Fruit fly (Drosophila melanogaster) whole organism, embryonic: ENCODE results near the gene CG31832.

ENCODE experiments used
- Bdp1 ChIP-seq: fragments of 200-800 bp; sonication (Bioruptor generic); optimal IDR thresholded peaks from 3 replicates; lab custom pipeline; 2016; ENCODE audit warnings: missing biosample characterization, missing genetic modification characterization
- Bgb ChIP-seq: fragments of 200-800 bp; sonication (Bioruptor generic); IDR thresholded peaks from 2 replicates; pipeline ENCODE4 v1.3.6; 2022; ENCODE audit warnings: missing biosample characterization, missing genetic modification characterization; ENCODE audit not compliant: partially characterized antibody
- CG10654 ChIP-seq: fragments of 200-800 bp; sonication (Bioruptor generic); optimal IDR thresholded peaks from 2 replicates; lab custom pipeline; 2016; ENCODE audit warnings: missing biosample characterization, missing genetic modification characterization
- CG11247 ChIP-seq: fragments of 200-800 bp; sonication (Bioruptor generic); IDR thresholded peaks from 2 replicates; pipeline ENCODE4 v1.3.6; 2022; ENCODE audit warnings: missing biosample characterization, missing genetic modification characterization
- CG12659 ChIP-seq: fragments of 200-800 bp; sonication (Bioruptor generic); optimal IDR thresholded peaks from 3 replicates; lab custom pipeline; 2017; ENCODE audit warnings: mild to moderate bottlenecking, missing biosample characterization, missing genetic modification reagents, missing genetic modification characterization
- CG15073 ChIP-seq: fragments of 200-800 bp; sonication (Bioruptor generic); optimal IDR thresholded peaks from 2 replicates; lab custom pipeline; 2016; ENCODE audit warnings: missing biosample characterization, missing genetic modification characterization
- CG15479 ChIP-seq: fragments of 200-800 bp; sonication (Bioruptor generic); optimal IDR thresholded peaks from 3 replicates; lab custom pipeline; 2019; ENCODE audit warnings: missing biosample characterization, mild to moderate bottlenecking, missing genetic modification characterization, moderate library complexity
- CG17912 ChIP-seq: fragments of 200-800 bp; sonication (Bioruptor generic); optimal IDR thresholded peaks from 2 replicates; lab custom pipeline; 2018; ENCODE audit warnings: missing biosample characterization, mild to moderate bottlenecking, missing genetic modification characterization
- CG30020 ChIP-seq: fragments of 200-800 bp; optimal IDR thresholded peaks from 2 replicates; lab custom pipeline; 2019; ENCODE audit warnings: missing biosample characterization, mild to moderate bottlenecking, missing genetic modification characterization, moderate library complexity
- CG30403 ChIP-seq: fragments of 200-800 bp; sonication (Bioruptor generic); optimal IDR thresholded peaks from 3 replicates; lab custom pipeline; 2016; ENCODE audit warnings: missing biosample characterization, missing genetic modification characterization
- CG33213 ChIP-seq: fragments of 200-800 bp; sonication (Bioruptor generic); optimal IDR thresholded peaks from 3 replicates; lab custom pipeline; 2016; ENCODE audit warnings: missing biosample characterization, missing genetic modification characterization
- CG4282 ChIP-seq: fragments of 200-800 bp; sonication (Bioruptor generic); optimal IDR thresholded peaks from 2 replicates; lab custom pipeline; 2016; ENCODE audit warnings: missing biosample characterization, missing genetic modification characterization
- CG4854 ChIP-seq: fragments of 200-800 bp; sonication (Bioruptor generic); optimal IDR thresholded peaks from 2 replicates; lab custom pipeline; 2016; ENCODE audit warnings: missing biosample characterization, missing genetic modification characterization, inconsistent platforms
- CG8359 ChIP-seq: fragments of 200-800 bp; sonication (Bioruptor generic); optimal IDR thresholded peaks from 2 replicates; lab custom pipeline; 2017; ENCODE audit warnings: missing biosample characterization, mild to moderate bottlenecking, missing genetic modification characterization, borderline replicate concordance
- CG8388 ChIP-seq: fragments of 200-800 bp; sonication (Bioruptor generic); optimal IDR thresholded peaks from 2 replicates; lab custom pipeline; 2019; ENCODE audit warnings: missing biosample characterization, mild to moderate bottlenecking, missing genetic modification characterization, moderate library complexity
- CG8765 ChIP-seq: fragments of 200-800 bp; sonication (Bioruptor generic); IDR thresholded peaks from 2 replicates; pipeline ENCODE4 v1.3.6; 2022; ENCODE audit warnings: missing biosample characterization, missing genetic modification characterization
- Deaf1 ChIP-seq: fragments of 200-800 bp; optimal IDR thresholded peaks from 3 replicates; lab custom pipeline; 2019; ENCODE audit warnings: missing biosample characterization, mild to moderate bottlenecking, missing genetic modification characterization, moderate library complexity
- Dref ChIP-seq: fragments of 200-800 bp; sonication (Bioruptor generic); IDR thresholded peaks from 2 replicates; pipeline ENCODE4 v1.3.6; 2022; ENCODE audit warnings: missing biosample characterization, missing genetic modification characterization
- Eip74EF ChIP-seq, 2 experiments: fragments of 200-800 bp in 1 of 2; fragments of >200 bp in 1 of 2; sonication (Bioruptor generic) in 1 of 2; optimal IDR thresholded peaks; 2 replicates each; lab custom pipeline; 2017 to 2019; ENCODE audit warnings: missing biosample characterization in 2 of 2, missing genetic modification characterization in 2 of 2, mild to moderate bottlenecking in 1 of 2, moderate library complexity in 1 of 2
- Gug ChIP-seq: fragments of 200-800 bp; sonication (Bioruptor generic); IDR thresholded peaks from 4 replicates; pipeline ENCODE4 v1.3.6; 2022; ENCODE audit warnings: missing biosample characterization, missing genetic modification characterization
- HLH54F ChIP-seq: fragments of 200-800 bp; sonication (Bioruptor generic); optimal IDR thresholded peaks from 3 replicates; lab custom pipeline; 2016; ENCODE audit warnings: missing biosample characterization, missing genetic modification characterization
- NC2β ChIP-seq: fragments of 200-800 bp; sonication (Bioruptor generic); optimal IDR thresholded peaks from 2 replicates; lab custom pipeline; 2016; ENCODE audit warnings: missing biosample characterization, missing genetic modification characterization
- Nf-YA ChIP-seq: fragments of 200-800 bp; sonication (Bioruptor generic); IDR thresholded peaks from 2 replicates; pipeline ENCODE4 v1.3.6; 2022; ENCODE audit warnings: missing biosample characterization, missing genetic modification characterization
- Pdp1 ChIP-seq, 2 experiments: fragments of 200-800 bp; sonication (Bioruptor generic); optimal IDR thresholded peaks; 3 replicates each; lab custom pipeline; 2016; ENCODE audit warnings: missing biosample characterization in 2 of 2, missing genetic modification characterization in 2 of 2, mild to moderate bottlenecking in 1 of 2, moderate library complexity in 1 of 2
- Scr ChIP-seq: fragments of 200-800 bp; sonication (Bioruptor generic); IDR thresholded peaks from 2 replicates; pipeline ENCODE4 v1.3.6; 2022; ENCODE audit warnings: missing biosample characterization, missing genetic modification characterization; ENCODE audit not compliant: partially characterized antibody
- Sox100B ChIP-seq: fragments of 200-800 bp; sonication (Bioruptor generic); optimal IDR thresholded peaks from 3 replicates; lab custom pipeline; 2018; ENCODE audit warnings: missing biosample characterization, mild to moderate bottlenecking, missing genetic modification characterization
- Ssrp ChIP-seq: fragments of 200-800 bp; sonication (Bioruptor generic); optimal IDR thresholded peaks from 2 replicates; lab custom pipeline; 2018; ENCODE audit warnings: missing biosample characterization, mild to moderate bottlenecking, missing genetic modification characterization, moderate library complexity
- Taf1 ChIP-seq: fragments of 200-800 bp; sonication (Bioruptor generic); IDR thresholded peaks from 2 replicates; pipeline ENCODE4 v1.3.6; 2022; ENCODE audit warnings: missing biosample characterization, missing genetic modification characterization
- ase ChIP-seq: fragments of 200-800 bp; sonication (Bioruptor generic); IDR thresholded peaks from 3 replicates; pipeline ENCODE4 v1.3.6; 2022; ENCODE audit warnings: missing biosample characterization, missing genetic modification characterization
- bcd ChIP-seq: fragments of 200-800 bp; sonication (Bioruptor generic); optimal IDR thresholded peaks from 2 replicates; lab custom pipeline; 2017; ENCODE audit warnings: missing biosample characterization, mild to moderate bottlenecking, missing genetic modification characterization
- br ChIP-seq: fragments of >200 bp; optimal IDR thresholded peaks from 2 replicates; lab custom pipeline; 2017
- crp ChIP-seq, 2 experiments: fragments of 200-800 bp; sonication (Bioruptor generic); optimal IDR thresholded peaks; 2 replicates in 1 of 2; 3 replicates in 1 of 2; lab custom pipeline; 2017; ENCODE audit warnings: missing biosample characterization in 2 of 2, missing genetic modification characterization in 2 of 2, mild to moderate bottlenecking in 1 of 2, moderate library complexity in 1 of 2
- danr ChIP-seq: fragments of 200-800 bp; sonication (Bioruptor generic); IDR thresholded peaks from 2 replicates; pipeline ENCODE4 v1.3.6; 2022; ENCODE audit warnings: missing biosample characterization, missing genetic modification characterization
- dati ChIP-seq: fragments of 200-800 bp; sonication (Bioruptor generic); IDR thresholded peaks from 2 replicates; pipeline ENCODE4 v1.3.6; 2022; ENCODE audit warnings: missing biosample characterization, missing genetic modification characterization
- eve ChIP-seq, 2 experiments: fragments of >200 bp; optimal IDR thresholded peaks; 2 replicates each; lab custom pipeline; 2017; ENCODE audit warnings: missing biosample characterization in 2 of 2, missing genetic modification characterization in 2 of 2
- gem ChIP-seq: fragments of 200-800 bp; sonication (Bioruptor generic); optimal IDR thresholded peaks from 2 replicates; lab custom pipeline; 2019; ENCODE audit warnings: missing biosample characterization, mild to moderate bottlenecking, missing genetic modification characterization, moderate library complexity
- hbn ChIP-seq: fragments of 200-800 bp; sonication (Bioruptor generic); IDR thresholded peaks from 2 replicates; pipeline ENCODE4 v1.3.6; 2022; ENCODE audit warnings: missing biosample characterization, missing genetic modification characterization; ENCODE audit not compliant: partially characterized antibody
- hkb ChIP-seq, 2 experiments: fragments of 200-800 bp in 1 of 2; fragments of >200 bp in 1 of 2; sonication (Bioruptor generic) in 1 of 2; IDR thresholded peaks in 1 of 2; optimal IDR thresholded peaks in 1 of 2; 2 replicates each; pipeline versions ENCODE4 v1.3.6 to Lab custom; 2017 to 2022; ENCODE audit warnings: missing biosample characterization in 1 of 2, missing genetic modification characterization in 1 of 2
- jing ChIP-seq: fragments of 200-800 bp; sonication (Bioruptor generic); optimal IDR thresholded peaks from 2 replicates; lab custom pipeline; 2018; ENCODE audit warnings: missing biosample characterization, mild to moderate bottlenecking, missing genetic modification characterization
- mam ChIP-seq: fragments of 200-800 bp; sonication (Bioruptor generic); optimal IDR thresholded peaks from 3 replicates; lab custom pipeline; 2016; ENCODE audit warnings: missing biosample characterization, missing genetic modification characterization
- nmo ChIP-seq: fragments of 200-800 bp; sonication (Bioruptor generic); optimal IDR thresholded peaks from 2 replicates; lab custom pipeline; 2018; ENCODE audit warnings: missing biosample characterization, mild to moderate bottlenecking, missing genetic modification characterization, moderate library complexity
- nom ChIP-seq: fragments of 200-800 bp; sonication (Bioruptor generic); optimal IDR thresholded peaks from 2 replicates; lab custom pipeline; 2017; ENCODE audit warnings: missing biosample characterization, missing genetic modification characterization, mild to moderate bottlenecking, moderate library complexity, missing genetic modification reagents
- scrt ChIP-seq: fragments of 200-800 bp; sonication (Bioruptor generic); optimal IDR thresholded peaks from 2 replicates; lab custom pipeline; 2018; ENCODE audit warnings: missing biosample characterization, mild to moderate bottlenecking, missing genetic modification characterization, moderate library complexity
- shn ChIP-seq: fragments of 200-800 bp; sonication (Bioruptor generic); optimal IDR thresholded peaks from 3 replicates; lab custom pipeline; 2016; ENCODE audit warnings: missing biosample characterization, missing genetic modification characterization
- sim ChIP-seq: fragments of 200-800 bp; sonication (Bioruptor generic); IDR thresholded peaks from 2 replicates; pipeline ENCODE4 v1.3.6; 2022; ENCODE audit warnings: missing biosample characterization, missing genetic modification characterization
- tap ChIP-seq: fragments of 200-800 bp; optimal IDR thresholded peaks from 3 replicates; lab custom pipeline; 2019; ENCODE audit warnings: missing biosample characterization, mild to moderate bottlenecking, missing genetic modification characterization, moderate library complexity
- tgo ChIP-seq: fragments of 200-800 bp; sonication (Bioruptor generic); IDR thresholded peaks from 3 replicates; pipeline ENCODE4 v1.3.6; 2022; ENCODE audit warnings: missing biosample characterization, missing genetic modification characterization
- tup ChIP-seq: fragments of 200-800 bp; sonication (Bioruptor generic); optimal IDR thresholded peaks from 2 replicates; lab custom pipeline; 2016; ENCODE audit warnings: missing biosample characterization, mild to moderate bottlenecking, missing genetic modification characterization, moderate library complexity
- vfl ChIP-seq: fragments of 200-800 bp; sonication (Bioruptor generic); optimal IDR thresholded peaks from 2 replicates; lab custom pipeline; 2016; ENCODE audit warnings: missing biosample characterization, missing genetic modification characterization
- vvl ChIP-seq: fragments of 200-800 bp; sonication (Bioruptor generic); IDR thresholded peaks from 2 replicates; pipeline ENCODE4 v1.3.6; 2022; ENCODE audit warnings: missing biosample characterization, missing genetic modification characterization
- z ChIP-seq: fragments of 200-800 bp; sonication (Bioruptor generic); IDR thresholded peaks from 3 replicates; pipeline ENCODE4 v1.3.6; 2022; ENCODE audit warnings: missing biosample characterization, missing genetic modification characterization

CG31832 gene

DNA sequence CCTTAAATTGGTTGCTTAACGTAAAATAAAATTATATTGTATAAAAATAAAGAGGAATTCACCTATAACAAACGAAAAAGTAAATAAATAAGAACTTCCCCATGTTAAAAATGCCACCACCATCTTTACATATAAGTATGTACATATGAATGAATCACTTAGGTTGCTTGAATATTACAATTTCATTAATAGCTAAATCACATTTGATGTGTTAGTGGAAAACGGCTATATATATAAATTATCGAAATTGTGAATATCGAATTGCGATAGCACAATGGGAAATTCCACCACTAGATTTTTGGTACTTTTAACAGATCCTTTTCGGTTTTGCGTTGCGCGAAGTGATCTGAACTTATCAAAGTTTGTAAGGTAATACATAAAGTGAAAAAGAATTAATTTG lies 29.8 kb upstream of the CG31832 start, which contains the start of the genes solo and vas (continued):
- peak; percentile 97 for TF ChIP-seq CG30020
- TF ChIP-seq CG17912 (GFP tag; lab: Kevin White, UChicago) = no peak
- no peak for TF ChIP-seq HLH54F (GFP tag; lab: Kevin White, UChicago)
- peak; percentile 24; the same call in 1 of the 2 replicates for TF ChIP-seq Bgb (GFP tag; lab: Robert Waterston, UW)
- no peak for TF ChIP-seq CG33213 (GFP tag; lab: Kevin White, UChicago)
- TF ChIP-seq tgo (GFP tag; lab: Robert Waterston, UW) = no peak
- peak; percentile 49 for TF ChIP-seq CG15479 (GFP tag; lab: Kevin White, UChicago)
- TF ChIP-seq Dref (GFP tag; lab: Robert Waterston, UW) = peak; percentile 78
- TF ChIP-seq nmo (GFP tag; lab: Kevin White, UChicago) = peak; percentile 72
- TF ChIP-seq Scr = peak; percentile 24; the same call in 1 of the 2 replicates
- no peak for TF ChIP-seq tup (GFP tag; lab: Kevin White, UChicago)
- TF ChIP-seq bcd = peak; percentile 31
- no peak for TF ChIP-seq eve (GFP tag; optimal IDR thresholded peaks at IDR 0.05; lab: Kevin White, UChicago)
- TF ChIP-seq NC2β (GFP tag; lab: Kevin White, UChicago) = no peak
- peak; percentile 34 for TF ChIP-seq CG8388 (GFP tag; lab: Kevin White, UChicago)
- TF ChIP-seq Eip74EF (GFP tag; optimal IDR thresholded peaks at IDR 0.05; lab: Kevin White, UChicago) = peak in 1 of 2 experiments; percentile 22
- no peak for TF ChIP-seq Nf-YA (GFP tag; lab: Robert Waterston, UW)
- no peak for TF ChIP-seq CG8359
- TF ChIP-seq br (lab: Kevin White, UChicago) = no peak
- peak; percentile 61 for TF ChIP-seq Ssrp (tag; lab: Kevin White, UChicago)
- no peak for TF ChIP-seq CG11247 (GFP tag; lab: Robert Waterston, UW)
- peak; percentile 66 for TF ChIP-seq vvl (GFP tag; lab: Robert Waterston, UW)
- no peak for TF ChIP-seq Taf1
- TF ChIP-seq vfl (GFP tag; lab: Kevin White, UChicago) = no peak
- TF ChIP-seq Deaf1 (tag; lab: Kevin White, UChicago) = no peak
- TF ChIP-seq z (GFP tag; lab: Robert Waterston, UW) = no peak
- TF ChIP-seq crp (GFP tag; optimal IDR thresholded peaks at IDR 0.05; lab: Kevin White, UChicago) = no peak
- no peak for TF ChIP-seq danr (GFP tag; lab: Robert Waterston, UW)
- no peak for TF ChIP-seq shn (GFP tag; lab: Kevin White, UChicago)
- TF ChIP-seq Bdp1 (GFP tag; lab: Kevin White, UChicago) = no peak
- no peak for TF ChIP-seq CG8765 (GFP tag; lab: Robert Waterston, UW)
- TF ChIP-seq jing = no peak
- peak; percentile 40 for TF ChIP-seq CG10654 (GFP tag; lab: Kevin White, UChicago)
- TF ChIP-seq CG30403 (GFP tag; lab: Kevin White, UChicago) = peak; percentile 63
- peak; percentile 78 for TF ChIP-seq gem (tag; lab: Kevin White, UChicago)
- no peak for TF ChIP-seq dati (GFP tag; lab: Robert Waterston, UW)
- TF ChIP-seq mam = peak; percentile 42
- no peak for TF ChIP-seq hbn (GFP tag; lab: Robert Waterston, UW)
- TF ChIP-seq CG12659 = peak; percentile 71
- TF ChIP-seq tap (tag; lab: Kevin White, UChicago) = peak; percentile 0
- TF ChIP-seq CG4282 (GFP tag; lab: Kevin White, UChicago) = no peak
- TF ChIP-seq Sox100B (GFP tag; lab: Kevin White, UChicago) = peak; percentile 39
- no peak for TF ChIP-seq ase (GFP tag; lab: Robert Waterston, UW)
- no peak for TF ChIP-seq hkb (optimal IDR thresholded peaks at IDR 0.05; lab: Kevin White, UChicago)
- TF ChIP-seq hkb (GFP tag; IDR thresholded peaks at IDR 0.05; lab: Robert Waterston, UW) = no peak
- TF ChIP-seq nom (GFP tag; lab: Kevin White, UChicago) = no peak
- no peak for TF ChIP-seq Gug (GFP tag; lab: Robert Waterston, UW)
- TF ChIP-seq CG15073 (GFP tag; lab: Kevin White, UChicago) = no peak
- no peak for TF ChIP-seq sim (GFP tag; lab: Robert Waterston, UW)
- peak in 1 of 2 experiments; percentile 9 for TF ChIP-seq Pdp1 (GFP tag; optimal IDR thresholded peaks at IDR 0.05; lab: Kevin White, UChicago)
- peak; percentile 19 for TF ChIP-seq scrt (GFP tag; lab: Kevin White, UChicago)
- peak; percentile 24 for TF ChIP-seq CG4854 (GFP tag; lab: Kevin White, UChicago)
- TF ChIP-seq, all 482 proteins: peak for 185
